Worm (Caenorhabditis elegans) whole organism, L3 larva: Measurements from ENCODE around the gene mans-4.

Source experiments
- ZK546.5 ChIP-seq: sonication (generic microtip); optimal IDR thresholded peaks from 2 replicates; lab custom pipeline; 2017; ENCODE audit warnings: missing biosample characterization, missing genetic modification characterization
- aly-2 ChIP-seq: fragments of 150-350 bp; optimal IDR thresholded peaks from 2 replicates; lab custom pipeline; 2014; ENCODE audit warnings: missing biosample characterization, missing genetic modification characterization
- ceh-16 ChIP-seq: sonication (generic microtip); optimal IDR thresholded peaks from 2 replicates; lab custom pipeline; 2017; ENCODE audit warnings: missing biosample characterization, missing genetic modification characterization
- ceh-28 ChIP-seq: fragments of 150-350 bp; optimal IDR thresholded peaks from 2 replicates; lab custom pipeline; 2014; ENCODE audit warnings: missing biosample characterization, missing genetic modification reagents, missing genetic modification characterization
- ceh-82 ChIP-seq: fragments of 150-350 bp; optimal IDR thresholded peaks from 2 replicates; lab custom pipeline; 2014; ENCODE audit warnings: missing biosample characterization, missing genetic modification characterization
- ceh-9 ChIP-seq: sonication (generic microtip); optimal IDR thresholded peaks from 2 replicates; lab custom pipeline; 2018; ENCODE audit warnings: missing biosample characterization, missing genetic modification characterization
- daf-12 ChIP-seq: fragments of 150-350 bp; optimal IDR thresholded peaks from 2 replicates; lab custom pipeline; 2014; ENCODE audit warnings: missing biosample characterization, missing genetic modification reagents, missing genetic modification characterization
- egl-27 ChIP-seq: sonication (generic microtip); optimal IDR thresholded peaks from 4 replicates; lab custom pipeline; 2017; ENCODE audit warnings: missing biosample characterization, missing genetic modification reagents, missing genetic modification characterization
- egl-5 ChIP-seq: fragments of 150-350 bp; optimal IDR thresholded peaks from 2 replicates; lab custom pipeline; 2017; ENCODE audit warnings: missing biosample characterization, missing genetic modification reagents, missing genetic modification characterization, inconsistent platforms
- elt-2 ChIP-seq: sonication (generic microtip); optimal IDR thresholded peaks from 2 replicates; lab custom pipeline; 2016; ENCODE audit warnings: missing genetic modification reagents, mild to moderate bottlenecking, missing genetic modification characterization, missing compliant biosample characterization
- eor-1 ChIP-seq, 2 experiments: fragments of 150-350 bp; optimal IDR thresholded peaks; 2 replicates each; lab custom pipeline; 2014 to 2018; ENCODE audit warnings: missing biosample characterization in 2 of 2, missing genetic modification characterization in 2 of 2
- fkh-10 ChIP-seq: sonication (generic microtip); optimal IDR thresholded peaks from 2 replicates; lab custom pipeline; 2017; ENCODE audit warnings: missing biosample characterization, missing genetic modification reagents, missing genetic modification characterization
- fkh-2 ChIP-seq: fragments of 150-350 bp; optimal IDR thresholded peaks from 2 replicates; lab custom pipeline; 2014; ENCODE audit warnings: missing biosample characterization, missing genetic modification reagents, missing genetic modification characterization
- jun-1 ChIP-seq: fragments of 150-350 bp; optimal IDR thresholded peaks from 2 replicates; lab custom pipeline; 2014; ENCODE audit warnings: missing biosample characterization, missing genetic modification reagents, missing genetic modification characterization
- lin-15B ChIP-seq: fragments of 150-350 bp; optimal IDR thresholded peaks from 2 replicates; lab custom pipeline; 2014; ENCODE audit warnings: missing biosample characterization, missing genetic modification characterization
- lsy-12 ChIP-seq: sonication (generic microtip); optimal IDR thresholded peaks from 2 replicates; lab custom pipeline; 2016; ENCODE audit warnings: mild to moderate bottlenecking, missing genetic modification characterization, missing compliant biosample characterization
- nfya-1 ChIP-seq: sonication (generic microtip); optimal IDR thresholded peaks from 2 replicates; lab custom pipeline; 2017; ENCODE audit warnings: missing genetic modification characterization, mild to moderate bottlenecking, missing compliant biosample characterization, antibody characterized with exemption, moderate library complexity; ENCODE audit not compliant: insufficient read depth
- nhr-12 ChIP-seq: fragments of 150-350 bp; optimal IDR thresholded peaks from 2 replicates; lab custom pipeline; 2014; ENCODE audit warnings: missing biosample characterization, missing genetic modification characterization
- nhr-23 ChIP-seq: fragments of 150-350 bp; optimal IDR thresholded peaks from 2 replicates; lab custom pipeline; 2014; ENCODE audit warnings: missing biosample characterization, missing genetic modification reagents, missing genetic modification characterization
- nhr-237 ChIP-seq: fragments of 150-350 bp; optimal IDR thresholded peaks from 2 replicates; lab custom pipeline; 2014; ENCODE audit warnings: missing biosample characterization, missing genetic modification characterization
- nhr-25 ChIP-seq: sonication (generic microtip); optimal IDR thresholded peaks from 2 replicates; lab custom pipeline; 2017; ENCODE audit warnings: missing biosample characterization, missing genetic modification characterization
- nhr-43 ChIP-seq: sonication (generic microtip); optimal IDR thresholded peaks from 2 replicates; lab custom pipeline; 2016; ENCODE audit warnings: mild to moderate bottlenecking, missing genetic modification characterization, missing compliant biosample characterization; ENCODE audit not compliant: poor library complexity, severe bottlenecking
- nhr-77 ChIP-seq: fragments of 150-350 bp; optimal IDR thresholded peaks from 2 replicates; lab custom pipeline; 2014; ENCODE audit warnings: missing biosample characterization, missing genetic modification characterization
- pha-4 ChIP-seq: fragments of 150-350 bp; optimal IDR thresholded peaks from 2 replicates; lab custom pipeline; 2014; ENCODE audit warnings: missing biosample characterization, missing genetic modification reagents, missing genetic modification characterization
- pqm-1 ChIP-seq: fragments of 150-350 bp; optimal IDR thresholded peaks from 2 replicates; lab custom pipeline; 2017; ENCODE audit warnings: missing biosample characterization, missing genetic modification characterization, inconsistent platforms
- sea-2 ChIP-seq: fragments of 150-350 bp; sonication (generic microtip); optimal IDR thresholded peaks from 4 replicates; lab custom pipeline; 2014; ENCODE audit warnings: missing biosample characterization, missing genetic modification reagents, missing genetic modification characterization
- tbx-2 ChIP-seq: sonication (generic microtip); optimal IDR thresholded peaks from 2 replicates; lab custom pipeline; 2016; ENCODE audit warnings: mild to moderate bottlenecking, missing genetic modification characterization, missing compliant biosample characterization
- unc-39 ChIP-seq: sonication (generic microtip); optimal IDR thresholded peaks from 4 replicates; lab custom pipeline; 2017; ENCODE audit warnings: missing biosample characterization, missing genetic modification characterization
- unc-62 ChIP-seq: fragments of 150-350 bp; sonication (generic microtip); optimal IDR thresholded peaks from 4 replicates; lab custom pipeline; 2014; ENCODE audit warnings: missing biosample characterization, missing genetic modification reagents, missing genetic modification characterization

Gene mans-4

ce11 chrIV:9074244-9074723 is 4.1 kb downstream of the mans-4 start, which contains the start of gene mppb-1 (continued):
- peak; percentile 80 for TF ChIP-seq nhr-25 (tag; lab: Kevin White, UChicago)
- peak; percentile 9 for TF ChIP-seq pqm-1 (tag; lab: Kevin White, UChicago)
- TF ChIP-seq nfya-1 (tag; lab: Kevin White, UChicago) = peak; percentile 80
- TF ChIP-seq ceh-82 (tag; lab: Kevin White, UChicago) = no peak
- no peak for TF ChIP-seq ZK546.5
- TF ChIP-seq daf-12 (tag; lab: Kevin White, UChicago) = no peak
- no peak for TF ChIP-seq nhr-77 (tag; lab: Kevin White, UChicago)
- TF ChIP-seq egl-27 = no peak
- TF ChIP-seq nhr-12 (tag; lab: Kevin White, UChicago) = no peak
- peak; percentile 64 for TF ChIP-seq lsy-12 (tag; lab: Kevin White, UChicago)
- TF ChIP-seq ceh-16 (tag; lab: Kevin White, UChicago) = no peak
- TF ChIP-seq ceh-28 (tag; lab: Kevin White, UChicago) = no peak
- TF ChIP-seq unc-62 = no peak
- TF ChIP-seq egl-5 (tag; lab: Kevin White, UChicago) = no peak
- no peak for TF ChIP-seq eor-1 (tag; optimal IDR thresholded peaks at IDR 0.05; lab: Kevin White, UChicago)

ce11 chrIV:9070188-9070587 is 8.2 kb downstream of the mans-4 start:
- TF ChIP-seq pha-4 (tag; lab: Kevin White, UChicago) (peak; percentile 30), egl-5 (tag; lab: Kevin White, UChicago) (no peak), pqm-1 (tag; lab: Kevin White, UChicago) (peak; percentile 84), nhr-23 (tag; lab: Kevin White, UChicago) (no peak), daf-12 (tag; lab: Kevin White, UChicago) (no peak), unc-62 (no peak), aly-2 (tag; lab: Kevin White, UChicago) (no peak), elt-2 (tag; lab: Kevin White, UChicago) (peak; percentile 82)
- TF ChIP-seq, all 47 proteins: peak for 3

DNA sequence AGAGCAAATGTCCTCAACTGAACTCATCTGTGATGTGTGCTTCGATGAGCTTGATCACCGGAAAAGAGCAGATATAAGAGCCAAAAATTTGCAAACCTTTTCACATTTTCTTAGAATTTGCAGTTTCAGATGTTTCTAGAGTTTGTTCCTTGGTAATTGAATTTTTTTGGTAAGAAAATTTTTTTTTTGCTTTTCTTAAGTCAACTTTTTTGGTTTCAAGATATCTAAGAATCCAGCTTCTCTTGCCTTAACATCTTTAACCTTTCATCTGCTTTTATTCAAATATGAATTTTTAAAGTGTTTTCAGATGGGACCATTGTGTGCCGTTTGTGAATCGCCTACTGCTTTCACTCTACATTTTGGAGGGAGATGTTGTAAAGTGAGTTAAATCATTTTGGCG is 8.7 kb downstream of the mans-4 start, which contains the start of gene nhr-11:
Gene nhr-11 (plus strand): TSS at position 301 of the 400 bp plus-strand sequence.
- no peak for TF ChIP-seq nhr-237
- no peak for TF ChIP-seq ZK546.5
- no peak for TF ChIP-seq fkh-2 (tag; lab: Kevin White, UChicago)
- no peak for TF ChIP-seq nhr-77 (tag; lab: Kevin White, UChicago)
- TF ChIP-seq lsy-12 (tag; lab: Kevin White, UChicago) = no peak
- no peak for TF ChIP-seq egl-5 (tag; lab: Kevin White, UChicago)
- no peak for TF ChIP-seq jun-1 (tag; lab: Kevin White, UChicago)

DNA sequence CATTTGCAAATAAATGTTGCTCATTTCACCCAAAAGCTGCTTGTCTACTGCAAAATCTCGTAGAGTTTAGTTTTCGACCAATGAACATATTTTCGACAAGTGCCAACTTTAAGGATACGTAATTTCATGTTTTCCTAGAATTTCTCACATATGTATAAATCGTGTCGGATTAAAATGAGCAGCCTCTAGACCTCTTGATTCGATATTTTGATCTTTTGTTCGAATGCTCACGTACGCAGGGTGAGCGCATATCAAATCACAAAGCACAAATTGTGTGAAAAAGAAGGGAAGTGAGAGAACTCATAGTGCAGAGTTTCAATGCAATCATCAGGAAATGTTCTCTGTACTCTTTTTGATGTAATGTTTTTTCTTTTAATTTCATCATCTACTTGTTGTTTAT is 14.9 kb downstream of the mans-4 start:
- TF ChIP-seq nfya-1 (tag; lab: Kevin White, UChicago) (peak; percentile 28), unc-62 (no peak), daf-12 (tag; lab: Kevin White, UChicago) (no peak), lin-15B (tag; lab: Kevin White, UChicago) (peak; percentile 9), fkh-10 (GFP tag; lab: Kevin White, UChicago) (peak; percentile 58), nhr-237 (no peak), pha-4 (tag; lab: Kevin White, UChicago) (no peak)

DNA sequence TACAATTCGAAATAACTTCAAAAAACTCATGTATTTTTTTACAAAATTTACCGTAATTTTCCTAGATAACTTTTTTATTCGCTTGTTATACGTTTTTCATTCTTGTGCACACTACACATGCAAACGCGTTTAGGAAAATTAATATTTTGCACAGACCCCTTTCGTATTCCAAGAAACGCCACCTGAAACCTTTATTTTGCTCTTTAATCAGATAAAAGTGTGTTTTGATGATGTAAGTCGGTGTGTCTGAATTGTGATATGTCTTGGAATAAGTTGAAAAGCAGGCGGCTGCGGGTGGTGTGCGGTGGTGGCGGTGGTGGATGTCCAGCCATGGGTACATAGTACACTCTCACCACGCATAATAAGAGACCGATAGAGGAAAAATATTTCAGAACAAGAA is 25.0 kb downstream of the mans-4 start:
- TF ChIP-seq sea-2 (GFP tag; lab: Kevin White, UChicago) (no peak), fkh-10 (GFP tag; lab: Kevin White, UChicago) (peak; percentile 11)

- TF ChIP-seq ceh-28 (tag; lab: Kevin White, UChicago) (no peak), nhr-43 (tag; lab: Kevin White, UChicago) (peak; percentile 8), pqm-1 (tag; lab: Kevin White, UChicago) (peak; percentile 9)
These were observed 26.7 kb downstream of the mans-4 start for ce11 chrIV:9051510-9052175.

DNA sequence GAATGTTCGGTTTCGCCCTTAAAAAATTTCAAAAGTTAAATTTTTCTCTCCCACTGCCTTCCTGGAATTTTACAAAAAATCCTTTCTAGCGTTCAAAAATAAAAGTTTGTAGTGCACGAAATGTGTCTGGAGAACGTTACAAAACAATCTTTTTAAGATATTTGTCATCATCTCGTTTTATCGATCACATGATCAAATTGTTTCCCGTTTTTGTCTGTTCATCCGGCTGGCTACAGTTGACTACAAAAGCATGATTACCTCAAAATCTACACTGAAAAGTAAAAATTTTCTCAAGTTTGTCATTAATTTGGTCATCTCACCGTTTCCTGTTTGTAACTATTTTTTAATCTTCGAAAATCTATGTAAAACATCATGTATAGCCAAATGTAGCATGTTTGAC is 27.3 kb downstream of the mans-4 start:
- TF ChIP-seq tbx-2 (tag; lab: Kevin White, UChicago) (no peak), ceh-9 (tag; lab: Kevin White, UChicago) (no peak), unc-39 (tag; lab: Kevin White, UChicago) (no peak)
